Worm (Caenorhabditis elegans): ENCODE results near the gene F56D5.3.

DNA sequence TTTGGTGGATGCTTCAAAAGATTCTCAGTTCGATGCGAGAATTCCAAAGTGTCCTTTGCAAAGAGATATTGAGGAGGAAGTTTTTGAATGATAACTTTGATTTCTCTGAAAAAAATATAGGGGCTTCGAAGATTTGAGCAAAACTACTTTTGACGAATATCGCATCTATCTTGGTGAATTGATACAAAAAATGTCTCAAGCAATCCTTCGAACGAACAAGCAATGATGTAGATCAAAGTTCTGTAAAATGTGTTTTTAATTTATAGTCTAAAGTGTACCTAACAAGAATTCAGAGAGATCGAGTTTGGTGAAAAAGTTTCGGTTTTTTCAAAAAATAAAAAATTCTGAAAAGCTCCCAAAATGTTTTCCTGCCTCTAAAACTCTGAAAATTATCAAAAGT lies at the start of gene F56D5.3:
- TF ChIP-seq nhr-11 (tag; optimal IDR thresholded peaks at IDR 0.05) (no peak), unc-39 (tag; optimal IDR thresholded peaks at IDR 0.05) (no peak), nhr-6 (tag; optimal IDR thresholded peaks at IDR 0.05) (no peak), nhr-77 (tag; optimal IDR thresholded peaks at IDR 0.05) (no peak), egl-27 (tag; optimal IDR thresholded peaks at IDR 0.05) (no peak), unc-130 (GFP tag; optimal IDR thresholded peaks at IDR 0.05) (no peak), cey-2 (tag; optimal IDR thresholded peaks at IDR 0.05; ENCODE audit: borderline replicate concordance, insufficient read depth) (no peak), unc-62 (GFP tag; optimal IDR thresholded peaks at IDR 0.05 in 1 of 2) (no peak), unc-62 (tag; optimal IDR thresholded peaks at IDR 0.05) (no peak), daf-12 (tag; optimal IDR thresholded peaks at IDR 0.05) (no peak), zag-1 (tag; optimal IDR thresholded peaks at IDR 0.05) (no peak), snpc-4 (tag; optimal IDR thresholded peaks at IDR 0.05) (no peak), nhr-76 (tag; optimal IDR thresholded peaks at IDR 0.05) (no peak), lsy-2 (tag; optimal IDR thresholded peaks at IDR 0.05) (no peak), ceh-82 (tag; optimal IDR thresholded peaks at IDR 0.05) (no peak)
